Fruit fly (Drosophila melanogaster): ENCODE data around the gene Marcal1.
A peak's percentile ranks its signal among the peaks of the same experiment; 100 is the strongest.

dm6 chr2L:4971329-4971798 is 16.1 kb downstream of the Marcal1 start, which contains the start of gene CG14043:
- TF ChIP-seq CTCF (optimal IDR thresholded peaks at IDR 0.05) (peak in 1 of 2 experiments; percentile 16), CG8478 (optimal IDR thresholded peaks at IDR 0.05) (no peak)

Data from S2 (cell line).